Worm (Caenorhabditis elegans): Measurements from ENCODE around the gene flp-32.

DNA sequence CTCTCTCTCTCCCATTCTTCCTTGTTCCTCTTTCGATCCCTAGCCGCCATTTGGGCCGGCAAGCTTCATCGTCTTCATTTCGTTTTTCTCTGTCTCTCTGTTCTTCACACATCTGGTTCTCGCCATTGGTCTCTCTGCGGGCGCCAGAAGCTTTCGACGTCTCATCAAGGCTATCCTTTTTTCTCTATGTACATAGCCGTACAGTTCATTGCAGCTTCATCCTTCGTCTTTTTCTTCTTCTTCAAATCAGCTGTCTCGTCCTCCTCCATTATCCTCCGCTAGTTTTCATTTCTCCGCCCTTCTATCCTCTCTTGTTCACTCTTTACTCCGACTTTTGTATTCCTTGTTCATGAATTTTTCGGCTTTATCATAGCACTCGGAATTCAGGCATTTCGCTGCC lies 12.9 kb upstream of the flp-32 start, which contains the start of gene F39D8.3:
- TF ChIP-seq eyg-1 (tag; optimal IDR thresholded peaks at IDR 0.05) (no peak), F13H6.1 (tag; optimal IDR thresholded peaks at IDR 0.05) (no peak), fkh-10 (GFP tag; optimal IDR thresholded peaks at IDR 0.05) (no peak), sox-4 (tag; optimal IDR thresholded peaks at IDR 0.05) (no peak)
